Worm (Caenorhabditis elegans): ENCODE data around the gene mtss-1.

- TF ChIP-seq snpc-1.2 (GFP tag; IDR thresholded peaks at IDR 0.05) (no peak), attf-4 (tag; optimal IDR thresholded peaks at IDR 0.05) (no peak), nhr-25 (tag; optimal IDR thresholded peaks at IDR 0.05; ENCODE audit: borderline replicate concordance, insufficient read depth) (no peak), hif-1 (tag; optimal IDR thresholded peaks at IDR 0.05) (no peak), ZK337.2 (GFP tag; IDR thresholded peaks at IDR 0.05) (no peak)
Measured at ce11 chrIII:8763111-8763510, 5.0 kb upstream of the mtss-1 start.
